Fruit fly (Drosophila melanogaster) whole organism, wandering third instar larva: ENCODE results near the gene CG11286.

Source experiments
- Abd-B ChIP-seq: fragments of >200 bp; optimal IDR thresholded peaks from 2 replicates; lab custom pipeline; 2017; ENCODE audit warnings: missing biosample characterization, missing genetic modification characterization
- CG32264 ChIP-seq: fragments of 200-800 bp; sonication (Bioruptor generic); optimal IDR thresholded peaks from 2 replicates; lab custom pipeline; 2016; ENCODE audit warnings: missing biosample characterization, missing genetic modification characterization
- CrebA ChIP-seq: fragments of 200-800 bp; sonication (Bioruptor generic); optimal IDR thresholded peaks from 2 replicates; lab custom pipeline; 2016; ENCODE audit warnings: missing biosample characterization, mild to moderate bottlenecking, missing genetic modification characterization, borderline replicate concordance
- Dfd ChIP-seq: fragments of >200 bp; optimal IDR thresholded peaks from 2 replicates; lab custom pipeline; 2017; ENCODE audit warnings: missing biosample characterization, missing genetic modification characterization
- GATAd ChIP-seq: sonication (Bioruptor generic); optimal IDR thresholded peaks from 2 replicates; lab custom pipeline; 2016; ENCODE audit warnings: missing biosample characterization, missing genetic modification characterization
- Hr78 ChIP-seq: fragments of >200 bp; optimal IDR thresholded peaks from 2 replicates; lab custom pipeline; 2017; ENCODE audit warnings: missing biosample characterization, missing genetic modification characterization
- Hr83 ChIP-seq: fragments of 200-300 bp; sonication (Bioruptor generic); optimal IDR thresholded peaks from 2 replicates; lab custom pipeline; 2016; ENCODE audit warnings: missing biosample characterization, mild to moderate bottlenecking, missing genetic modification characterization, moderate library complexity; ENCODE audit not compliant: poor library complexity, severe bottlenecking
- Mio ChIP-seq: sonication (Bioruptor generic); optimal IDR thresholded peaks from 2 replicates; lab custom pipeline; 2016; ENCODE audit warnings: missing biosample characterization, missing genetic modification characterization
- Myc ChIP-seq: fragments of >200 bp; optimal IDR thresholded peaks from 2 replicates; lab custom pipeline; 2017
- N ChIP-seq: fragments of >200 bp; optimal IDR thresholded peaks from 2 replicates; lab custom pipeline; 2018; ENCODE audit warnings: missing biosample characterization, missing external identifiers, missing genetic modification characterization
- OdsH ChIP-seq: fragments of 200-800 bp; sonication (Bioruptor generic); optimal IDR thresholded peaks from 2 replicates; lab custom pipeline; 2016; ENCODE audit warnings: missing biosample characterization, mild to moderate bottlenecking, missing genetic modification characterization
- Rel ChIP-seq, 2 experiments: fragments of 200-800 bp; sonication (Bioruptor generic) in 1 of 2; optimal IDR thresholded peaks; 2 replicates in 1 of 2; 3 replicates in 1 of 2; lab custom pipeline; 2016 to 2019; ENCODE audit warnings: mild to moderate bottlenecking in 2 of 2, missing biosample characterization in 2 of 2, missing genetic modification characterization in 2 of 2, moderate library complexity in 1 of 2
- brk ChIP-seq: fragments of 200-800 bp; sonication (Bioruptor generic); optimal IDR thresholded peaks from 2 replicates; lab custom pipeline; 2016; ENCODE audit warnings: missing biosample characterization, mild to moderate bottlenecking, missing genetic modification characterization
- dl ChIP-seq, 2 experiments: fragments of 175-275, 200-275 bp in 1 of 2; fragments of 200-275 bp in 1 of 2; sonication (Bioruptor generic); optimal IDR thresholded peaks; lab custom pipeline; 2018; ENCODE audit warnings: mild to moderate bottlenecking in 2 of 2, missing biosample characterization in 2 of 2, missing genetic modification characterization in 2 of 2, moderate library complexity in 2 of 2; ENCODE audit not compliant: partially characterized antibody in 2 of 2, insufficient read depth in 1 of 2
- dmrt93B ChIP-seq: fragments of 200-800 bp; sonication (Bioruptor generic); optimal IDR thresholded peaks from 2 replicates; lab custom pipeline; 2018; ENCODE audit warnings: missing biosample characterization, mild to moderate bottlenecking, missing genetic modification characterization
- dsf ChIP-seq: sonication (Bioruptor generic); optimal IDR thresholded peaks from 2 replicates; lab custom pipeline; 2016; ENCODE audit warnings: missing biosample characterization, missing genetic modification characterization, borderline replicate concordance
- ey ChIP-seq: fragments of 200-800 bp; sonication (Bioruptor generic); optimal IDR thresholded peaks from 2 replicates; lab custom pipeline; 2016; ENCODE audit warnings: missing biosample characterization, missing genetic modification characterization
- foxo ChIP-seq, 2 experiments: fragments of 200-800 bp; sonication (Bioruptor generic); optimal IDR thresholded peaks; 2 replicates in 1 of 2; 3 replicates in 1 of 2; lab custom pipeline; 2016 to 2017; ENCODE audit warnings: missing biosample characterization in 2 of 2, missing genetic modification characterization in 2 of 2
- h ChIP-seq: fragments of 200-800 bp; sonication (Bioruptor generic); optimal IDR thresholded peaks from 3 replicates; lab custom pipeline; 2016; ENCODE audit warnings: missing biosample characterization, mild to moderate bottlenecking, missing genetic modification characterization
- lola ChIP-seq: fragments of >200 bp; optimal IDR thresholded peaks from 2 replicates; lab custom pipeline; 2017; ENCODE audit warnings: missing biosample characterization, missing genetic modification characterization
- pan ChIP-seq: fragments of >200 bp; optimal IDR thresholded peaks from 2 replicates; lab custom pipeline; 2017
- psq ChIP-seq: fragments of 200-800 bp; sonication (Bioruptor generic); optimal IDR thresholded peaks from 3 replicates; lab custom pipeline; 2017; ENCODE audit warnings: missing biosample characterization, mild to moderate bottlenecking, missing genetic modification characterization, moderate library complexity
- rgr ChIP-seq: fragments of 200-800 bp; sonication (Bioruptor generic); optimal IDR thresholded peaks from 3 replicates; lab custom pipeline; 2016; ENCODE audit warnings: missing biosample characterization, mild to moderate bottlenecking, missing genetic modification characterization
- sage ChIP-seq: fragments of 200-800 bp; sonication (Bioruptor generic); optimal IDR thresholded peaks from 2 replicates; lab custom pipeline; 2016; ENCODE audit warnings: missing biosample characterization, mild to moderate bottlenecking, missing genetic modification characterization
- sv ChIP-seq: fragments of 200-800 bp; sonication (Bioruptor generic); optimal IDR thresholded peaks from 3 replicates; lab custom pipeline; 2016; ENCODE audit warnings: missing biosample characterization, missing genetic modification characterization
- tai ChIP-seq: sonication (Bioruptor generic); optimal IDR thresholded peaks from 2 replicates; lab custom pipeline; 2016; ENCODE audit warnings: missing biosample characterization, missing genetic modification characterization
- usp ChIP-seq: fragments of >200 bp; optimal IDR thresholded peaks from 2 replicates; lab custom pipeline; 2017; ENCODE audit warnings: missing biosample characterization, missing genetic modification characterization
- woc ChIP-seq: sonication (Bioruptor generic); optimal IDR thresholded peaks from 2 replicates; lab custom pipeline; 2016; ENCODE audit warnings: missing biosample characterization, mild to moderate bottlenecking, missing genetic modification characterization

The CG11286 gene

DNA sequence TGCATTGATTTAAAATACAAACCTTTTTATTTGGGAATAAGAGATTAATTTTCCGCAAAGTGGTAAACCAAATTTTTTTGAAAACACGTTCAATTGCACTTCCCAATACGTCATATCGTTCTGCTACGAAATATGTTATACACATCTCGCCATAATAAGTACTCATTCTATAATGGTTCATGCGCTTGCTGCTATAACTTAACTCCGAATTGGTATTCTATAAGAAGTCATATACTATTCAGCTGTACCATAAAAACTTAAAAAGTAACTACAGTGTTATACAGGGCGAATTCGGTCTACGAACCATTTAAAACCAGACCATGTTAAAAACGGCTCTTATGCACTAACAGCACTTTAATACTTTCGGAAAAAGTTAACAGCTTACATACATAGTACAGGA is 8.1 kb upstream of the CG11286 start:
- peak; percentile 57 for TF ChIP-seq Myc
- TF ChIP-seq dsf (GFP tag; lab: Kevin White, UChicago) = no peak
- TF ChIP-seq Hr78 (GFP tag; lab: Kevin White, UChicago) = no peak
- TF ChIP-seq h (GFP tag; lab: Kevin White, UChicago) = no peak
- TF ChIP-seq Rel (GFP tag; optimal IDR thresholded peaks at IDR 0.05; lab: Kevin White, UChicago) = no peak
- TF ChIP-seq Rel (tag; optimal IDR thresholded peaks at IDR 0.05; lab: Kevin White, UChicago) = no peak
- no peak for TF ChIP-seq psq

DNA sequence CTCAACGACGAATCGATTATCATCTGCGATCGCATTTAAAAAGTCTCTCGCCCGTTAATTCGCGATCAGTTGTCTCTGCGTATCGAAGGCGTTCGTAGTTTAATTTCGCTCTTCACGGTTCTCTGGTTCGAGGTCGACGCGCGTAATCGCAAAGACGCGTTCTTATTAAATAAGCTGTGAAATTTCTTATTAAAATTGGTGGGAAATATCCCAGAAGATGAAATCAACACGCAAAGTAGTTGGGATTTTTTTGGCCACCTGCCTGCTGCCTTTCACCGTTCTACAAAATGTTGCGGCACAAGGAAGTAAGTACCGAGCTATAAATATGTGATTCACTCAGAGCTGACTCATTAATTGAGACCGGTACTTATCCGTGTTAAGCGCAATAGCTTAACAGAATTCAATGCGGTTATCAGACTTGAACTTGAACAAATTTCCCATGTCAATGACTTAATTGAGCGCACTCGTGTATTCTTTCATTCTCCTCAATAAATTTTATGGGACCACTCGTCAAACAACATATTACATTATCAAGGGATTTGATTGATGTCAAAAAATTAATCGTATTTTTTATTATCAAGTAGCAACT is 10.5 kb downstream of the CG11286 start:
- no peak for TF ChIP-seq Rel (GFP tag; optimal IDR thresholded peaks at IDR 0.05; lab: Kevin White, UChicago)
- peak; percentile 55 for TF ChIP-seq Rel (tag; optimal IDR thresholded peaks at IDR 0.05; lab: Kevin White, UChicago)
- no peak for TF ChIP-seq tai (GFP tag; lab: Kevin White, UChicago)
- TF ChIP-seq, all 38 proteins: peak for 1

DNA sequence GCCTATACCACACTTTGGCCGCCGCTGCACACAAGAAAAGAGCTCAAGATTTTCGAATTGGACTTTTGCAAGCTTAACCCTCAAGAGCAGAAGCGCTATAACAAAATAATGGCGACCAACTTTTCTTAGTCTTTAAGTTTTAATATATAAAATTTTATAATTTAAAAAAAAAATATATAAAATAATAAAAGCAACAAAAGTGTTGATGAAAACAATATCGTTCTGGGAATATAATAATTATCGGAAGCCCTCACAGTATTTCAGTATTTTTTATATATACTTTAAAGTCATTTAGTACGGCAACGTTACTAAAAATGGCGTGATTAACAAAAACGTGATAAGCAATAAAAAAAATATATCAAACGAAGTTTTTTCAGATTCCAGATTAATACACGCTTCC is 12.1 kb downstream of the CG11286 start, which contains the start of gene Sp7:
Gene Sp7, plus strand, starts transcription at position 301 of the 400 bp plus-strand sequence.
- TF ChIP-seq sage (GFP tag; lab: Kevin White, UChicago) (no peak), Rel (GFP tag; optimal IDR thresholded peaks at IDR 0.05; lab: Kevin White, UChicago) (no peak), Rel (tag; optimal IDR thresholded peaks at IDR 0.05; lab: Kevin White, UChicago) (no peak), Mio (GFP tag; lab: Kevin White, UChicago) (no peak), Hr78 (GFP tag; lab: Kevin White, UChicago) (no peak), GATAd (GFP tag; lab: Kevin White, UChicago) (no peak), ey (GFP tag; lab: Kevin White, UChicago) (no peak), N (GFP tag; lab: Kevin White, UChicago) (no peak), h (GFP tag; lab: Kevin White, UChicago) (no peak), Dfd (GFP tag; lab: Kevin White, UChicago) (no peak), brk (GFP tag; lab: Kevin White, UChicago) (no peak), foxo (GFP tag; optimal IDR thresholded peaks at IDR 0.05; lab: Kevin White, UChicago) (no peak), Abd-B (GFP tag; lab: Kevin White, UChicago) (no peak), Myc (no peak), Hr83 (GFP tag; lab: Kevin White, UChicago) (no peak), woc (no peak), pan (lab: Kevin White, UChicago) (no peak)

DNA sequence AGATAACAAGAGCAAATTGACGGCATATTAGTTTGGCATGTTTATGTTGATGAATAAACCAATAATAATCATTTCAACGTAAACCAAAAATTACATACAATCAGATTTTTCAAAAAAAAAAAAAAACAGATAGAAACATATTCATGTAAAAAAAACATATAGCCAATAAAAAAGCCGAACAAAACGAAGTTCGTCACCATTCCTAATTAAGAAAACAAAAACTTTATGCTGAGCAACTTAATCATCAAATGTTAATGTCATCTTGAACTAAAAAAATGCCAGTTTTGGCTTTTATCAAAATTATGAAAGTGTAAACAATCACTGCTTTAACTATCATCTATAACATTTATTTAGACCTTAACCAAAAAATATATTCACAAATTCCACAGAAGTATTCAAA is 13.7 kb downstream of the CG11286 start, which contains the start of gene CG10919:
Gene CG10919, plus strand, starts transcription at position 301 of the 400 bp plus-strand sequence.
- TF ChIP-seq Abd-B (GFP tag; lab: Kevin White, UChicago) (no peak), OdsH (GFP tag; lab: Kevin White, UChicago) (no peak), Hr78 (GFP tag; lab: Kevin White, UChicago) (no peak), ey (GFP tag; lab: Kevin White, UChicago) (no peak), tai (GFP tag; lab: Kevin White, UChicago) (no peak)
- TF ChIP-seq, all 38 proteins: peak for 0

DNA sequence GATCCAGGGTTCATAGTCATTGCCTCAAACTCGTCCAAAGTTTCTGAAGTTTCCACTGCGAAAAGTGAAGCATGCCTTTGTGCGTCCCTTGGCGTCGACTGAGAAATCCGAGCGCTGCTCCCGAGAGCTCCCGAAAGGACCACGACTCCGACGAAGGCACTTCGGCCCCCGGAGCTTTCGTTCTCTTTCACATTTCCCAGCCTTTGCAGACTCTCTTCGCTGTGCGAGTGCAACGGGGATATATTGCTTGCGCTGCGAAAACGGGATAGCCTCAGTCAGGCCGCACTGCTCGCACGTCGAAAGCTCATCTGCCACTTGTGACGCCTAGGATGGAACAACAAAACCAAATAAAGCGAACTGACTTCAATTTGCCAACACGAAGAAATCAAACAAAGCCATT is 18.0 kb downstream of the CG11286 start:
- no peak for TF ChIP-seq Mio (GFP tag; lab: Kevin White, UChicago)
- TF ChIP-seq ey (GFP tag; lab: Kevin White, UChicago) = no peak
- TF ChIP-seq dmrt93B = no peak
- TF ChIP-seq sv (GFP tag; lab: Kevin White, UChicago) = no peak
- TF ChIP-seq GATAd (GFP tag; lab: Kevin White, UChicago) = no peak
- no peak for TF ChIP-seq woc
- no peak for TF ChIP-seq dsf (GFP tag; lab: Kevin White, UChicago)
- TF ChIP-seq rgr (GFP tag; lab: Kevin White, UChicago) = no peak
- TF ChIP-seq OdsH (GFP tag; lab: Kevin White, UChicago) = no peak
- TF ChIP-seq h (GFP tag; lab: Kevin White, UChicago) = no peak

DNA sequence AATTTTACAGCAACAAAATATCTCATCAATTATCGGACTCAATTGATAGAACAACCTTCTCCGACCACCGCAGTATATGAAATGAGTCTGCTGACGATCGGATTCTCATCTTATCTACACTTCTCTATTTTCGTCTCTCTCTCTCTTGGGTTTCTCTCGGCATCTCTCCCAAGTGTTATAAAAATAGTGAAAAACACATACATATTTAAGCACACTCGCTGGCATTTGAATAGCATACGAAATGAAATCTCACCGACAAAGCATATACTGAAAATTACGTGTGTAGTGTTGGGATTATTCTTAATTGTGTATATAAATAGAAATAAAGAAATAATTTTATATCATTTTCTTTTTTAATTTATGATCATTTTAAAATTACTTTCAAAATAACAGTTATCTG is 21.6 kb downstream of the CG11286 start, which contains the start of gene pyd3:
Gene pyd3, minus strand, starts transcription at position 87 of the 400 bp plus-strand sequence.
- no peak for TF ChIP-seq tai (GFP tag; lab: Kevin White, UChicago)
- TF ChIP-seq brk (GFP tag; lab: Kevin White, UChicago) = no peak
- no peak for TF ChIP-seq CG32264 (GFP tag; lab: Kevin White, UChicago)

DNA sequence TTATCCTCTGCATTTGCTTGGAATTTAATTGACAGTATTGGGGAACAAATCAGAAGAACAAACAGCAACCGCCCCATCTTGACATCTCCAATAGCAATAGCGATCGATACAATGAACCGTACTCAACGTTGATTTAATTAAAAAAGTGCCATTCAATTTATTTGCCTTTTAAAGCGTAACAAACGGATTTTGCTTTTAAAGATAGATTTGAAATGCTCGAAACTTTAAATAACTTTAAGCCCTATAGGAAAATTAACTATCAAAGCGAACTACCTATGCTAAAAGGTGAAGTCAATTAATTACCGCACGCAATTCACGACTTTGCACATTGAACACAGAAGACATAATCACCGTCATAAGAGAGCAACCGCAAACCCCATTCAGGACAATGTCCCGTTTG is 32.1 kb downstream of the CG11286 start, which contains the start of gene CG43254:
Gene CG43254, minus strand, starts transcription at position 101 of the 400 bp plus-strand sequence.
- TF ChIP-seq dmrt93B (no peak), Rel (GFP tag; optimal IDR thresholded peaks at IDR 0.05; lab: Kevin White, UChicago) (no peak), Rel (tag; optimal IDR thresholded peaks at IDR 0.05; lab: Kevin White, UChicago) (no peak), dl (GFP tag; optimal IDR thresholded peaks at IDR 0.05; lab: Kevin White, UChicago; ENCODE audit: insufficient read depth in 1 of 2, partially characterized antibody in 2 of 2) (no peak), sv (GFP tag; lab: Kevin White, UChicago) (no peak), ey (GFP tag; lab: Kevin White, UChicago) (no peak), rgr (GFP tag; lab: Kevin White, UChicago) (no peak), sage (GFP tag; lab: Kevin White, UChicago) (no peak), CrebA (GFP tag; lab: Kevin White, UChicago) (no peak), usp (GFP tag; lab: Kevin White, UChicago) (no peak), foxo (GFP tag; optimal IDR thresholded peaks at IDR 0.05; lab: Kevin White, UChicago) (no peak), Dfd (GFP tag; lab: Kevin White, UChicago) (no peak), lola (GFP tag; lab: Kevin White, UChicago) (no peak), tai (GFP tag; lab: Kevin White, UChicago) (no peak)
